Worm (Caenorhabditis elegans): ENCODE results near the gene citk-1.

The citk-1 gene

DNA sequence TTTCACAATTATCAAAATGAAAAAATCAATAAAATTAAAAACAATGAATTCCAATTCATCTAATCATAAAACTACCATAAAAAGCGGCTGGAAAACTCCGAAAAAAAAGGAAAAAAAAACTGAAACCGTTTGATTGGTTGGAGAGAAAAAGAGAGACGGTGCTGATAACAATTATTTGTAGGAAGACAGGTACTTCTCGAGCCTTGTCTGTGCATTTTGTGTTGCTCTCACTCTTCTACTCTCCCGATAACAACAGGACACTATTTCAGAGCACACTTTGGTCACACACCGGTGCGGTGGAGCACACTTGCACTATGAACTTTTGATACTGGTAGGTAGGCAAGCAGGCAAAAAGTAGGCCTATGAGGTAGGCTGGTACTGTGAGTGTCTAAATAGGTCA lies 47.8 kb downstream of the citk-1 start (continued):
- TF ChIP-seq zip-2 (tag; optimal IDR thresholded peaks at IDR 0.05) (no peak), pqm-1 (tag; optimal IDR thresholded peaks at IDR 0.05) (peak; percentile 93), lin-39 (tag; optimal IDR thresholded peaks at IDR 0.05) (no peak), hlh-11 (tag; optimal IDR thresholded peaks at IDR 0.05) (peak; percentile 84), dmd-6 (GFP tag; IDR thresholded peaks at IDR 0.05) (peak; percentile 91), mep-1 (tag; optimal IDR thresholded peaks at IDR 0.05) (peak; percentile 29), mxl-3 (GFP tag; optimal IDR thresholded peaks at IDR 0.05) (peak; percentile 31), nhr-77 (tag; optimal IDR thresholded peaks at IDR 0.05) (peak; percentile 99), ZK546.5 (tag; optimal IDR thresholded peaks at IDR 0.05) (no peak), ZK337.2 (GFP tag; IDR thresholded peaks at IDR 0.05) (no peak), aha-1 (tag) (peak; percentile 64), Y105C5A.15 (GFP tag; IDR thresholded peaks at IDR 0.05) (no peak), mdt-29 (GFP tag; IDR thresholded peaks at IDR 0.05) (no peak), tag-97 (GFP tag; IDR thresholded peaks at IDR 0.05) (no peak), zag-1 (tag; optimal IDR thresholded peaks at IDR 0.05) (no peak), nhr-48 (tag; optimal IDR thresholded peaks at IDR 0.05) (peak; percentile 18), R02D3.7 (tag; optimal IDR thresholded peaks at IDR 0.05) (no peak), zfp-3 (GFP tag; conservative IDR thresholded peaks at IDR 0.05) (no peak), mes-2 (tag; optimal IDR thresholded peaks at IDR 0.05; ENCODE audit: poor library complexity, severe bottlenecking) (peak; percentile 37), tra-1 (GFP tag; IDR thresholded peaks at IDR 0.05) (peak; percentile 61; the same call in 1 of the 2 replicates), daf-19 (GFP tag; conservative IDR thresholded peaks at IDR 0.05) (no peak), nhr-42 (GFP tag; IDR thresholded peaks at IDR 0.05) (peak; percentile 51; the same call in 1 of the 2 replicates), daf-16 (GFP tag; optimal IDR thresholded peaks at IDR 0.05) (peak in 1 of 2 experiments; percentile 21), daf-16 (tag; optimal IDR thresholded peaks at IDR 0.05) (peak; percentile 89), F37D6.2 (tag; optimal IDR thresholded peaks at IDR 0.05) (no peak), jun-1 (tag; optimal IDR thresholded peaks at IDR 0.05) (no peak), F49E8.2 (tag; optimal IDR thresholded peaks at IDR 0.05; ENCODE audit: borderline replicate concordance) (no peak), lin-38 (GFP tag; IDR thresholded peaks at IDR 0.05) (peak; percentile 69), ces-1 (GFP tag; optimal IDR thresholded peaks at IDR 0.05) (no peak), dmd-9 (GFP tag; IDR thresholded peaks at IDR 0.05) (no peak), lsy-2 (tag; optimal IDR thresholded peaks at IDR 0.05) (peak in 1 of 2 experiments; percentile 48)

DNA sequence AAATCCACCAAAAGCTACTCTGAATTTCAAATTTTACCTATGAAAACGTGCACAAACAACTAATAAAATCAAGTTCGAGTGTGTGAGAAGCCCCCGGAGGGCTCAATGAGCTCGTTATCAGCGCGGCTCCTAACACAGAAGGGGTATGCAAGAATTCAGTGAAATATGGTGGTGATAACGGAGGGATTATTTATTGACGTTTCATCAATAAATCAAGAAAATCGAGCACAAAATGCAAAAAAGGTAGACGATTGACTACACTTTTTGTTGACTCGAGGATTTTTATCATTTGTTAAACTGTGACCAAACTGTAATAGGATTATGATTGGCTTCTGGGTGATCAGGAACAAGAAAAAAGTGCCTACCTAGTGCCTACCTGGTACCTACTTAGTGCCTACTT lies 48.7 kb downstream of the citk-1 start, which contains the start of gene zip-3:
zip-3 (minus strand) TSS at position 21 of the 400 bp plus-strand sequence.
- TF ChIP-seq F26F4.8 (GFP tag; conservative IDR thresholded peaks at IDR 0.05) (no peak), nhr-48 (tag; optimal IDR thresholded peaks at IDR 0.05) (peak; percentile 0), lir-3 (tag; optimal IDR thresholded peaks at IDR 0.05) (no peak), F44E2.7 (GFP tag; IDR thresholded peaks at IDR 0.05) (no peak), gei-8 (GFP tag; optimal IDR thresholded peaks at IDR 0.05) (peak; percentile 21), nhr-42 (GFP tag; IDR thresholded peaks at IDR 0.05) (no peak), zip-11 (GFP tag; IDR thresholded peaks at IDR 0.05) (no peak), php-3 (GFP tag; IDR thresholded peaks at IDR 0.05) (peak; percentile 62; the same call in 1 of the 2 replicates), dve-1 (tag; optimal IDR thresholded peaks at IDR 0.05; ENCODE audit: insufficient read depth) (peak; percentile 64), madf-9 (GFP tag; conservative IDR thresholded peaks at IDR 0.05) (no peak), nhr-77 (tag; optimal IDR thresholded peaks at IDR 0.05) (peak; percentile 45), nhr-28 (tag; optimal IDR thresholded peaks at IDR 0.05) (peak; percentile 65), aly-2 (tag; optimal IDR thresholded peaks at IDR 0.05) (no peak), egl-43 (GFP tag; IDR thresholded peaks at IDR 0.05) (no peak), hif-1 (tag; optimal IDR thresholded peaks at IDR 0.05) (no peak), T26A8.4 (GFP tag; IDR thresholded peaks at IDR 0.05) (no peak), zip-2 (tag; optimal IDR thresholded peaks at IDR 0.05) (no peak), mes-2 (tag; optimal IDR thresholded peaks at IDR 0.05; ENCODE audit: poor library complexity, severe bottlenecking) (no peak), skn-1 (tag; optimal IDR thresholded peaks at IDR 0.05) (no peak), Y105C5A.15 (GFP tag; IDR thresholded peaks at IDR 0.05) (no peak), Y48G9A.11 (GFP tag; IDR thresholded peaks at IDR 0.05) (no peak), dmd-6 (GFP tag; IDR thresholded peaks at IDR 0.05) (peak; percentile 77), mdl-1 (tag; optimal IDR thresholded peaks at IDR 0.05) (no peak), snpc-1.2 (GFP tag; IDR thresholded peaks at IDR 0.05) (no peak), lim-7 (GFP tag; IDR thresholded peaks at IDR 0.05) (no peak), F49E8.2 (tag; optimal IDR thresholded peaks at IDR 0.05; ENCODE audit: borderline replicate concordance) (no peak), mdt-29 (GFP tag; IDR thresholded peaks at IDR 0.05) (no peak), lin-1 (GFP tag; IDR thresholded peaks at IDR 0.05) (no peak), ces-1 (GFP tag; optimal IDR thresholded peaks at IDR 0.05) (no peak), tra-1 (GFP tag; IDR thresholded peaks at IDR 0.05) (peak; percentile 67), daf-19 (GFP tag; conservative IDR thresholded peaks at IDR 0.05) (no peak), pqm-1 (tag; optimal IDR thresholded peaks at IDR 0.05) (peak; percentile 44)

Data from whole organism, L4 larva.